Worm (Caenorhabditis elegans) whole organism, L1 larva: Measurements from ENCODE around the gene C28C12.12.
A peak's percentile ranks its signal among the peaks of the same experiment; 100 is the strongest.

ENCODE experiments used
- C16A3.4 ChIP-seq: fragments of 150-350 bp; optimal IDR thresholded peaks from 2 replicates; lab custom pipeline; 2014; ENCODE audit warnings: missing biosample characterization, missing genetic modification characterization
- C34B4.2 ChIP-seq: sonication (generic microtip); optimal IDR thresholded peaks from 2 replicates; lab custom pipeline; 2017; ENCODE audit warnings: mild to moderate bottlenecking, missing genetic modification characterization, missing compliant biosample characterization
- F16B12.6 ChIP-seq: fragments of 150-350 bp; optimal IDR thresholded peaks from 2 replicates; lab custom pipeline; 2014; ENCODE audit warnings: missing biosample characterization, missing genetic modification characterization
- Y116A8C.19 ChIP-seq: sonication (generic microtip); optimal IDR thresholded peaks from 2 replicates; lab custom pipeline; 2016; ENCODE audit warnings: missing compliant biosample characterization, missing genetic modification characterization, borderline replicate concordance
- alr-1 ChIP-seq: fragments of 200-800 bp; sonication (Bioruptor generic); optimal IDR thresholded peaks from 2 replicates; lab custom pipeline; 2018; ENCODE audit warnings: borderline replicate concordance, mild to moderate bottlenecking, missing genetic modification characterization, missing compliant biosample characterization
- blmp-1 ChIP-seq: fragments of 150-350 bp; optimal IDR thresholded peaks from 2 replicates; lab custom pipeline; 2014; ENCODE audit warnings: missing biosample characterization, missing genetic modification characterization
- ceh-63 ChIP-seq: fragments of 200-800 bp; sonication (Bioruptor generic); optimal IDR thresholded peaks from 2 replicates; lab custom pipeline; 2018; ENCODE audit warnings: mild to moderate bottlenecking, missing genetic modification characterization, missing compliant biosample characterization
- ceh-88 ChIP-seq: fragments of 200-800 bp; sonication (Bioruptor generic); IDR thresholded peaks from 2 replicates; pipeline ENCODE4 v1.3.6; 2022; ENCODE audit warnings: missing genetic modification characterization, missing compliant biosample characterization
- ceh-90 ChIP-seq: sonication (generic microtip); optimal IDR thresholded peaks from 2 replicates; lab custom pipeline; 2016; ENCODE audit warnings: missing genetic modification characterization, missing compliant biosample characterization
- ces-1 ChIP-seq: fragments of 150-350 bp; optimal IDR thresholded peaks from 2 replicates; lab custom pipeline; 2014; ENCODE audit warnings: missing biosample characterization, missing genetic modification reagents, missing genetic modification characterization
- dpl-1 ChIP-seq, 3 experiments: fragments of 150-350 bp in 2 of 3; sonication (generic microtip) in 1 of 3; optimal IDR thresholded peaks; 2 replicates each; lab custom pipeline; 2014 to 2017; ENCODE audit warnings: missing biosample characterization in 3 of 3, missing genetic modification characterization in 3 of 3, missing genetic modification reagents in 3 of 3
- dsc-1 ChIP-seq: sonication (generic microtip); optimal IDR thresholded peaks from 2 replicates; lab custom pipeline; 2016; ENCODE audit warnings: mild to moderate bottlenecking, missing genetic modification characterization, missing compliant biosample characterization
- elt-2 ChIP-seq: sonication (generic microtip); optimal IDR thresholded peaks from 2 replicates; lab custom pipeline; 2016; ENCODE audit warnings: missing genetic modification characterization, mild to moderate bottlenecking, inconsistent platforms, missing compliant biosample characterization, missing genetic modification reagents
- fkh-4 ChIP-seq: sonication (generic microtip); optimal IDR thresholded peaks from 2 replicates; lab custom pipeline; 2016; ENCODE audit warnings: missing compliant biosample characterization, missing genetic modification characterization, borderline replicate concordance
- fkh-8 ChIP-seq: sonication (generic microtip); optimal IDR thresholded peaks from 2 replicates; lab custom pipeline; 2016; ENCODE audit warnings: mild to moderate bottlenecking, missing genetic modification characterization, missing compliant biosample characterization
- hlh-4 ChIP-seq: sonication (generic microtip); optimal IDR thresholded peaks from 2 replicates; lab custom pipeline; 2016; ENCODE audit warnings: mild to moderate bottlenecking, missing genetic modification characterization, missing compliant biosample characterization
- isw-1 ChIP-seq: fragments of 200-800 bp; sonication (Bioruptor generic); IDR thresholded peaks from 2 replicates; pipeline ENCODE4 v1.3.6; 2022; ENCODE audit warnings: missing genetic modification characterization, missing compliant biosample characterization
- lin-14 ChIP-seq: fragments of 200-800 bp; sonication (Bioruptor generic); optimal IDR thresholded peaks from 2 replicates; lab custom pipeline; 2018; ENCODE audit warnings: mild to moderate bottlenecking, missing genetic modification characterization, moderate library complexity, missing compliant biosample characterization
- lin-35 ChIP-seq, 2 experiments: fragments of 150-350 bp; optimal IDR thresholded peaks; 2 replicates each; lab custom pipeline; 2014; ENCODE audit warnings: missing biosample characterization in 2 of 2, missing genetic modification characterization in 2 of 2, missing genetic modification reagents in 2 of 2
- lin-39 ChIP-seq: fragments of 150-350 bp; optimal IDR thresholded peaks from 2 replicates; lab custom pipeline; 2014; ENCODE audit warnings: missing biosample characterization, missing genetic modification reagents, missing genetic modification characterization
- lsy-2 ChIP-seq, 2 experiments: fragments of 150-350 bp; optimal IDR thresholded peaks; 2 replicates each; lab custom pipeline; 2014; ENCODE audit warnings: missing biosample characterization in 2 of 2, missing genetic modification characterization in 2 of 2
- mef-2 ChIP-seq: fragments of 150-350 bp; optimal IDR thresholded peaks from 2 replicates; lab custom pipeline; 2014; ENCODE audit warnings: missing biosample characterization, missing genetic modification characterization
- nhr-11 ChIP-seq: fragments of 150-350 bp; optimal IDR thresholded peaks from 2 replicates; lab custom pipeline; 2014; ENCODE audit warnings: missing biosample characterization, missing genetic modification characterization
- nhr-19 ChIP-seq: fragments of 200-800 bp; sonication (Bioruptor generic); conservative IDR thresholded peaks from 2 replicates; pipeline ENCODE4 v1.3.6; 2022; ENCODE audit warnings: missing genetic modification characterization, missing compliant biosample characterization
- nhr-20 ChIP-seq: sonication (generic microtip); optimal IDR thresholded peaks from 2 replicates; lab custom pipeline; 2016; ENCODE audit warnings: mild to moderate bottlenecking, missing genetic modification characterization, missing compliant biosample characterization
- nhr-237 ChIP-seq: fragments of 150-350 bp; optimal IDR thresholded peaks from 2 replicates; lab custom pipeline; 2014; ENCODE audit warnings: missing biosample characterization, missing genetic modification characterization
- nhr-28 ChIP-seq: fragments of 150-350 bp; optimal IDR thresholded peaks from 2 replicates; lab custom pipeline; 2014; ENCODE audit warnings: missing biosample characterization, missing genetic modification characterization
- nhr-47 ChIP-seq: sonication (generic microtip); optimal IDR thresholded peaks from 2 replicates; lab custom pipeline; 2016; ENCODE audit warnings: mild to moderate bottlenecking, missing genetic modification characterization, moderate library complexity, missing compliant biosample characterization
- nhr-71 ChIP-seq: sonication (generic microtip); optimal IDR thresholded peaks from 2 replicates; lab custom pipeline; 2016; ENCODE audit warnings: mild to moderate bottlenecking, missing genetic modification characterization, moderate library complexity, missing compliant biosample characterization
- nhr-84 ChIP-seq: sonication (generic microtip); optimal IDR thresholded peaks from 2 replicates; lab custom pipeline; 2017; ENCODE audit warnings: missing biosample characterization, missing genetic modification characterization
- nhr-85 ChIP-seq: sonication (generic microtip); peaks from one replicate; lab custom pipeline; 2016; ENCODE audit warnings: missing genetic modification characterization, inconsistent platforms, missing compliant biosample characterization
- nhr-90 ChIP-seq: sonication (generic microtip); optimal IDR thresholded peaks from 2 replicates; lab custom pipeline; 2016; ENCODE audit warnings: mild to moderate bottlenecking, missing genetic modification characterization, missing compliant biosample characterization; ENCODE audit not compliant: poor library complexity
- pax-3 ChIP-seq: fragments of 200-800 bp; sonication (Bioruptor generic); optimal IDR thresholded peaks from 2 replicates; lab custom pipeline; 2018; ENCODE audit warnings: mild to moderate bottlenecking, missing genetic modification characterization, moderate library complexity, missing compliant biosample characterization
- pqm-1 ChIP-seq: sonication (generic microtip); optimal IDR thresholded peaks from 3 replicates; lab custom pipeline; 2017; ENCODE audit warnings: missing biosample characterization, missing genetic modification characterization
- rnt-1 ChIP-seq: sonication (generic microtip); optimal IDR thresholded peaks from 2 replicates; lab custom pipeline; 2016; ENCODE audit warnings: mild to moderate bottlenecking, missing genetic modification characterization, moderate library complexity, missing compliant biosample characterization
- skn-1 ChIP-seq: fragments of 150-350 bp; optimal IDR thresholded peaks from 2 replicates; lab custom pipeline; 2014; ENCODE audit warnings: missing biosample characterization, missing genetic modification characterization
- snu-23 ChIP-seq: sonication (generic microtip); optimal IDR thresholded peaks from 2 replicates; lab custom pipeline; 2016; ENCODE audit warnings: missing genetic modification characterization, missing compliant biosample characterization
- sup-37 ChIP-seq: fragments of 200-800 bp; sonication (Bioruptor generic); optimal IDR thresholded peaks from 2 replicates; lab custom pipeline; 2018; ENCODE audit warnings: mild to moderate bottlenecking, missing genetic modification characterization, missing compliant biosample characterization
- tlp-1 ChIP-seq: fragments of 150-350 bp; optimal IDR thresholded peaks from 2 replicates; lab custom pipeline; 2014; ENCODE audit warnings: missing biosample characterization, missing genetic modification characterization
- unc-130 ChIP-seq: fragments of 150-350 bp; optimal IDR thresholded peaks from 2 replicates; lab custom pipeline; 2017; ENCODE audit warnings: missing biosample characterization, missing genetic modification characterization, inconsistent platforms
- unc-98 ChIP-seq: fragments of 200-800 bp; sonication (Bioruptor generic); IDR thresholded peaks from 2 replicates; pipeline ENCODE4 v1.3.6; 2022; ENCODE audit warnings: missing genetic modification characterization, missing compliant biosample characterization
- xbp-1 ChIP-seq: sonication (generic microtip); optimal IDR thresholded peaks from 2 replicates; lab custom pipeline; 2016; ENCODE audit warnings: missing genetic modification characterization, missing compliant biosample characterization
- ztf-11 ChIP-seq, 2 experiments: sonication (generic microtip); optimal IDR thresholded peaks; 2 replicates each; lab custom pipeline; 2016 to 2017; ENCODE audit warnings: missing genetic modification characterization in 2 of 2, missing biosample characterization in 1 of 2, missing compliant biosample characterization in 1 of 2

C28C12.12 gene

ce11 chrIV:8534189-8534588 lies 38.0 kb upstream of the C28C12.12 start:
- TF ChIP-seq tlp-1 (tag; lab: Kevin White, UChicago) (no peak), nhr-85 (peak; percentile 23), ceh-90 (tag; lab: Kevin White, UChicago) (no peak), hlh-4 (tag; lab: Kevin White, UChicago) (no peak), sup-37 (GFP tag; lab: Kevin White, UChicago) (no peak)

- TF ChIP-seq snu-23 (GFP tag; lab: Kevin White, UChicago) (no peak), ztf-11 (tag; optimal IDR thresholded peaks at IDR 0.05; lab: Kevin White, UChicago) (no peak), blmp-1 (tag; lab: Kevin White, UChicago) (peak; percentile 30), lin-35 (GFP tag; optimal IDR thresholded peaks at IDR 0.05; lab: Kevin White, UChicago) (peak in 1 of 2 experiments; percentile 14), elt-2 (tag; lab: Kevin White, UChicago) (peak; percentile 81)
These were observed 36.6 kb upstream of the C28C12.12 start for ce11 chrIV:8532796-8533195.

- TF ChIP-seq elt-2 (tag; lab: Kevin White, UChicago) = peak; percentile 76
- peak; percentile 8 for TF ChIP-seq nhr-71 (tag; lab: Kevin White, UChicago)
- peak; percentile 18 for TF ChIP-seq nhr-20
- no peak for TF ChIP-seq nhr-11 (tag; lab: Kevin White, UChicago)
- 0 out of 2 replicates have a peak, but pooled peaks have one; percentile 9 for TF ChIP-seq nhr-19
- peak; percentile 54 for TF ChIP-seq blmp-1 (tag; lab: Kevin White, UChicago)
- TF ChIP-seq lin-35 (GFP tag; optimal IDR thresholded peaks at IDR 0.05; lab: Kevin White, UChicago) = peak in 1 of 2 experiments; percentile 36
- TF ChIP-seq dpl-1 (GFP tag; optimal IDR thresholded peaks at IDR 0.05; lab: Kevin White, UChicago) = no peak
- no peak for TF ChIP-seq nhr-237 (tag; lab: Kevin White, UChicago)
- TF ChIP-seq fkh-4 (tag; lab: Kevin White, UChicago) = no peak
- TF ChIP-seq ceh-88 (GFP tag; lab: Robert Waterston, UW) = no peak
- TF ChIP-seq, all 84 proteins: peak for 6
These were observed 35.9 kb upstream of the C28C12.12 start for ce11 chrIV:8532024-8532423.

ce11 chrIV:8530042-8531027 lies 34.2 kb upstream of the C28C12.12 start:
- TF ChIP-seq tlp-1 (tag; lab: Kevin White, UChicago) = peak; percentile 61
- TF ChIP-seq pax-3 (tag; lab: Kevin White, UChicago) = no peak
- no peak for TF ChIP-seq C34B4.2
- peak; percentile 25 for TF ChIP-seq C16A3.4 (tag; lab: Kevin White, UChicago)
- TF ChIP-seq elt-2 (tag; lab: Kevin White, UChicago) = peak; percentile 98
- no peak for TF ChIP-seq unc-98 (GFP tag; lab: Robert Waterston, UW)
- TF ChIP-seq ces-1 (GFP tag; lab: Kevin White, UChicago) = no peak
- no peak for TF ChIP-seq fkh-8 (tag; lab: Kevin White, UChicago)
- peak; percentile 33 for TF ChIP-seq xbp-1
- TF ChIP-seq F16B12.6 (tag; lab: Kevin White, UChicago) = no peak
- peak; percentile 90 for TF ChIP-seq nhr-85
- no peak for TF ChIP-seq rnt-1 (tag; lab: Kevin White, UChicago)
- TF ChIP-seq lin-39 (tag; lab: Kevin White, UChicago) = no peak
- TF ChIP-seq dpl-1 (GFP tag; optimal IDR thresholded peaks at IDR 0.05; lab: Kevin White, UChicago) = peak in 1 of 3 experiments; percentile 4
- no peak for TF ChIP-seq nhr-84 (tag; lab: Kevin White, UChicago)
- no peak for TF ChIP-seq ceh-63 (GFP tag; lab: Kevin White, UChicago)
- no peak for TF ChIP-seq skn-1 (tag; lab: Kevin White, UChicago)
- TF ChIP-seq alr-1 (tag; lab: Kevin White, UChicago) = no peak
- peak; percentile 26 for TF ChIP-seq nhr-47 (tag; lab: Kevin White, UChicago)
- TF ChIP-seq unc-130 (tag; lab: Kevin White, UChicago) = peak; percentile 29
- TF ChIP-seq nhr-90 (tag; lab: Kevin White, UChicago) = peak; percentile 60
- peak; percentile 60 for TF ChIP-seq pqm-1 (tag; lab: Kevin White, UChicago)
- TF ChIP-seq ceh-90 (tag; lab: Kevin White, UChicago) = no peak
- no peak for TF ChIP-seq mef-2 (tag; lab: Kevin White, UChicago)
- TF ChIP-seq dsc-1 (tag; lab: Kevin White, UChicago) = no peak
- no peak for TF ChIP-seq Y116A8C.19
- peak; percentile 51 for TF ChIP-seq nhr-19
- TF ChIP-seq lin-14 (GFP tag; lab: Kevin White, UChicago) = peak; percentile 81
- no peak for TF ChIP-seq isw-1 (GFP tag; lab: Robert Waterston, UW)
- TF ChIP-seq lsy-2 (tag; optimal IDR thresholded peaks at IDR 0.05; lab: Kevin White, UChicago) = peak; percentile 27 to 54
- TF ChIP-seq nhr-28 (tag; lab: Kevin White, UChicago) = no peak
